Worm (Caenorhabditis elegans) whole organism, young adult: Measurements from ENCODE around the gene R06F6.12.

ENCODE experiments used
- B0261.1 ChIP-seq: sonication (generic microtip); optimal IDR thresholded peaks from 2 replicates; lab custom pipeline; 2016; ENCODE audit warnings: mild to moderate bottlenecking, missing genetic modification characterization, moderate library complexity, missing compliant biosample characterization
- D2030.7 ChIP-seq: fragments of 200-800 bp; sonication (Bioruptor generic); IDR thresholded peaks from 2 replicates; pipeline ENCODE4 v1.3.6; 2022; ENCODE audit warnings: missing genetic modification reagents, missing genetic modification characterization, missing compliant biosample characterization
- K12H6.12 ChIP-seq: fragments of 200-800 bp; sonication (Bioruptor generic); optimal IDR thresholded peaks from 2 replicates; lab custom pipeline; 2018; ENCODE audit warnings: mild to moderate bottlenecking, missing genetic modification characterization, missing compliant biosample characterization
- T07F8.4 ChIP-seq: sonication (generic microtip); optimal IDR thresholded peaks from 2 replicates; lab custom pipeline; 2016; ENCODE audit warnings: mild to moderate bottlenecking, missing genetic modification characterization, moderate library complexity, missing compliant biosample characterization
- T26A5.8 ChIP-seq: sonication (generic microtip); optimal IDR thresholded peaks from 2 replicates; lab custom pipeline; 2016; ENCODE audit warnings: missing genetic modification characterization, missing compliant biosample characterization
- Y53G8AR.9 ChIP-seq: fragments of 200-800 bp; sonication (Bioruptor generic); conservative IDR thresholded peaks from 2 replicates; pipeline ENCODE4 v1.3.6; 2022; ENCODE audit warnings: missing genetic modification reagents, missing genetic modification characterization, missing compliant biosample characterization
- ZK185.1 ChIP-seq: sonication (generic microtip); optimal IDR thresholded peaks from 2 replicates; lab custom pipeline; 2016; ENCODE audit warnings: mild to moderate bottlenecking, missing genetic modification characterization, missing compliant biosample characterization; ENCODE audit not compliant: poor library complexity, severe bottlenecking
- akir-1 ChIP-seq: fragments of 200-800 bp; sonication (Bioruptor generic); optimal IDR thresholded peaks from 2 replicates; lab custom pipeline; 2018; ENCODE audit warnings: mild to moderate bottlenecking, missing genetic modification characterization, moderate library complexity, missing compliant biosample characterization
- ama-1 ChIP-seq, 3 experiments: fragments of 150-350 bp in 1 of 3; sonication (generic microtip) in 2 of 3; optimal IDR thresholded peaks; 2 replicates each; lab custom pipeline; 2014 to 2018; ENCODE audit warnings: missing biosample characterization in 2 of 3, missing genetic modification characterization in 2 of 3, missing genetic modification reagents in 2 of 3
- athp-1 ChIP-seq: sonication (generic microtip); optimal IDR thresholded peaks from 2 replicates; lab custom pipeline; 2017; ENCODE audit warnings: mild to moderate bottlenecking, missing genetic modification characterization, missing compliant biosample characterization
- attf-5 ChIP-seq: fragments of 200-800 bp; sonication (Bioruptor generic); optimal IDR thresholded peaks from 2 replicates; lab custom pipeline; 2018; ENCODE audit warnings: mild to moderate bottlenecking, missing genetic modification characterization, missing compliant biosample characterization
- bed-1 ChIP-seq: fragments of 200-800 bp; sonication (Bioruptor generic); IDR thresholded peaks from 2 replicates; pipeline ENCODE4 v1.3.6; 2022; ENCODE audit warnings: missing genetic modification reagents, missing genetic modification characterization, missing compliant biosample characterization
- ceh-58 ChIP-seq: fragments of 200-800 bp; sonication (Bioruptor generic); IDR thresholded peaks from 2 replicates; pipeline ENCODE4 v1.3.6; 2022; ENCODE audit warnings: missing genetic modification characterization, missing compliant biosample characterization
- ceh-79 ChIP-seq: sonication (generic microtip); optimal IDR thresholded peaks from 2 replicates; lab custom pipeline; 2017; ENCODE audit warnings: mild to moderate bottlenecking, missing genetic modification characterization, missing compliant biosample characterization
- dpl-1 ChIP-seq: fragments of 150-350 bp; optimal IDR thresholded peaks from 2 replicates; lab custom pipeline; 2014; ENCODE audit warnings: missing biosample characterization, missing genetic modification reagents, missing genetic modification characterization
- efl-1 ChIP-seq: fragments of 150-350 bp; optimal IDR thresholded peaks from 2 replicates; lab custom pipeline; 2014; ENCODE audit warnings: missing biosample characterization, missing genetic modification reagents, missing genetic modification characterization
- egl-18 ChIP-seq: fragments of 200-800 bp; sonication (Bioruptor generic); IDR thresholded peaks from 2 replicates; pipeline ENCODE4 v1.3.6; 2022; ENCODE audit warnings: missing genetic modification reagents, missing genetic modification characterization, missing compliant biosample characterization
- hmg-1.2 ChIP-seq: fragments of 200-800 bp; sonication (Bioruptor generic); IDR thresholded peaks from 2 replicates; pipeline ENCODE4 v1.3.6; 2022; ENCODE audit warnings: missing genetic modification reagents, missing genetic modification characterization, missing compliant biosample characterization
- hmg-20 ChIP-seq: fragments of 200-800 bp; sonication (Bioruptor generic); IDR thresholded peaks from 2 replicates; pipeline ENCODE4 v1.3.6; 2022; ENCODE audit warnings: missing genetic modification reagents, missing genetic modification characterization, missing compliant biosample characterization
- mes-4 ChIP-seq: sonication (generic microtip); optimal IDR thresholded peaks from 2 replicates; lab custom pipeline; 2016; ENCODE audit warnings: missing genotype, missing genetic modification characterization, missing compliant biosample characterization
- mxl-1 ChIP-seq: sonication (generic microtip); optimal IDR thresholded peaks from 2 replicates; lab custom pipeline; 2016; ENCODE audit warnings: missing genetic modification characterization, missing compliant biosample characterization
- nfyb-1 ChIP-seq: fragments of 200-800 bp; sonication (Bioruptor generic); IDR thresholded peaks from 2 replicates; pipeline ENCODE4 v1.3.6; 2022; ENCODE audit warnings: missing genetic modification reagents, missing genetic modification characterization, missing compliant biosample characterization
- nhr-120 ChIP-seq: fragments of 200-800 bp; sonication (Bioruptor generic); IDR thresholded peaks from 2 replicates; pipeline ENCODE4 v1.3.6; 2022; ENCODE audit warnings: missing genetic modification characterization, missing compliant biosample characterization
- nhr-179 ChIP-seq: sonication (generic microtip); optimal IDR thresholded peaks from 2 replicates; lab custom pipeline; 2016; ENCODE audit warnings: mild to moderate bottlenecking, missing genetic modification characterization, missing compliant biosample characterization
- pbrm-1 ChIP-seq: fragments of 200-800 bp; sonication (Bioruptor generic); IDR thresholded peaks from 2 replicates; pipeline ENCODE4 v1.3.6; 2022; ENCODE audit warnings: missing genetic modification reagents, missing genetic modification characterization, missing compliant biosample characterization
- pha-4 ChIP-seq: fragments of 150-350 bp; sonication (generic microtip); optimal IDR thresholded peaks from 2 replicates; lab custom pipeline; 2014; ENCODE audit warnings: missing biosample characterization, missing genetic modification reagents, missing genetic modification characterization
- repo-1 ChIP-seq: sonication (generic microtip); optimal IDR thresholded peaks from 2 replicates; lab custom pipeline; 2017; ENCODE audit warnings: mild to moderate bottlenecking, missing genetic modification characterization, missing compliant biosample characterization
- snpc-1.1 ChIP-seq: sonication (generic microtip); optimal IDR thresholded peaks from 2 replicates; lab custom pipeline; 2017; ENCODE audit warnings: missing genetic modification characterization, mild to moderate bottlenecking, missing compliant biosample characterization, antibody characterized with exemption, moderate library complexity, missing genotype, missing genetic modification reagents; ENCODE audit not compliant: insufficient read depth
- snpc-1.3 ChIP-seq: sonication (generic microtip); optimal IDR thresholded peaks from 2 replicates; lab custom pipeline; 2017; ENCODE audit warnings: missing genetic modification characterization, mild to moderate bottlenecking, missing compliant biosample characterization, antibody characterized with exemption, moderate library complexity, missing genotype, missing genetic modification reagents; ENCODE audit not compliant: insufficient read depth
- snpc-4 ChIP-seq, 5 experiments: fragments of 150-350 bp in 1 of 5; sonication (generic microtip) in 4 of 5; optimal IDR thresholded peaks; 2 replicates each; lab custom pipeline; 2014 to 2018; ENCODE audit warnings: missing genetic modification characterization in 5 of 5, missing biosample characterization in 3 of 5, antibody characterized with exemption in 2 of 5, mild to moderate bottlenecking in 2 of 5, missing compliant biosample characterization in 2 of 5, missing genotype in 2 of 5, moderate library complexity in 2 of 5, missing genetic modification reagents in 1 of 5
- sptf-2 ChIP-seq: fragments of 200-800 bp; sonication (Bioruptor generic); optimal IDR thresholded peaks from 2 replicates; lab custom pipeline; 2018; ENCODE audit warnings: mild to moderate bottlenecking, missing genetic modification characterization, missing compliant biosample characterization
- ztf-25 ChIP-seq: fragments of 200-800 bp; sonication (Bioruptor generic); IDR thresholded peaks from 2 replicates; pipeline ENCODE4 v1.3.6; 2022; ENCODE audit warnings: missing genetic modification reagents, missing genetic modification characterization, missing compliant biosample characterization
- ztf-26 ChIP-seq: sonication (generic microtip); optimal IDR thresholded peaks from 2 replicates; lab custom pipeline; 2017; ENCODE audit warnings: missing genetic modification characterization, missing compliant biosample characterization
- ztf-3 ChIP-seq: fragments of 200-800 bp; sonication (Bioruptor generic); optimal IDR thresholded peaks from 2 replicates; lab custom pipeline; 2018; ENCODE audit warnings: mild to moderate bottlenecking, missing genetic modification characterization, missing compliant biosample characterization
- ztf-6 ChIP-seq: fragments of 200-800 bp; sonication (Bioruptor generic); IDR thresholded peaks from 2 replicates; pipeline ENCODE4 v1.3.6; 2022; ENCODE audit warnings: missing genetic modification reagents, missing genetic modification characterization, missing compliant biosample characterization

Gene R06F6.12

ce11 chrII:10849903-10850302 is 26.0 kb upstream of the R06F6.12 start, which contains the start of gene M106.2:
M106.2 (minus strand) TSS chrII:10850003.
- TF ChIP-seq nfyb-1 (GFP tag; lab: Robert Waterston, UW): no peak
- no peak for TF ChIP-seq T26A5.8 (tag; lab: Kevin White, UChicago)
- TF ChIP-seq nhr-120 (GFP tag; lab: Robert Waterston, UW): no peak
- TF ChIP-seq ceh-58 (GFP tag; lab: Robert Waterston, UW): no peak
- no peak for TF ChIP-seq egl-18 (GFP tag; lab: Robert Waterston, UW)
- TF ChIP-seq snpc-1.3 (tag; lab: Kevin White, UChicago): no peak
- no peak for TF ChIP-seq attf-5 (GFP tag; lab: Kevin White, UChicago)
- no peak for TF ChIP-seq pha-4 (tag; lab: Kevin White, UChicago)
- no peak for TF ChIP-seq ztf-6
- TF ChIP-seq mes-4 (tag; lab: Kevin White, UChicago): no peak
- TF ChIP-seq T07F8.4: no peak
- no peak for TF ChIP-seq ztf-3 (GFP tag; lab: Kevin White, UChicago)
- no peak for TF ChIP-seq Y53G8AR.9 (GFP tag; lab: Robert Waterston, UW)
- TF ChIP-seq efl-1 (GFP tag; lab: Kevin White, UChicago): no peak
- TF ChIP-seq repo-1 (tag; lab: Kevin White, UChicago): no peak
- TF ChIP-seq ztf-26 (tag; lab: Kevin White, UChicago): no peak
- no peak for TF ChIP-seq ZK185.1 (tag; lab: Kevin White, UChicago)
- TF ChIP-seq pbrm-1: no peak
- no peak for TF ChIP-seq dpl-1 (GFP tag; lab: Kevin White, UChicago)

ce11 chrII:10847057-10847456 is 23.2 kb upstream of the R06F6.12 start:
- TF ChIP-seq mxl-1 (tag; lab: Kevin White, UChicago) (no peak), hmg-20 (GFP tag; lab: Robert Waterston, UW) (no peak), hmg-1.2 (GFP tag; lab: Robert Waterston, UW) (peak; percentile 52), snpc-4 (GFP tag; optimal IDR thresholded peaks at IDR 0.05; lab: Kevin White, UChicago) (peak; percentile 15), snpc-4 (tag; optimal IDR thresholded peaks at IDR 0.05; lab: Kevin White, UChicago) (peak in 3 of 4 experiments; percentile 17 to 82 (median 72)), snpc-1.1 (tag; lab: Kevin White, UChicago) (peak; percentile 48)

ce11 chrII:10843527-10843926 is 19.6 kb upstream of the R06F6.12 start, which contains the start of gene M106.8:
M106.8 (minus strand) TSS chrII:10843627.
- no peak for TF ChIP-seq akir-1 (GFP tag; lab: Kevin White, UChicago)
- no peak for TF ChIP-seq B0261.1 (tag; lab: Kevin White, UChicago)
- TF ChIP-seq ztf-25 (GFP tag; lab: Robert Waterston, UW): no peak
- no peak for TF ChIP-seq D2030.7
- TF ChIP-seq K12H6.12 (tag; lab: Kevin White, UChicago): no peak
- no peak for TF ChIP-seq sptf-2 (GFP tag; lab: Kevin White, UChicago)
- no peak for TF ChIP-seq bed-1 (GFP tag; lab: Robert Waterston, UW)
- TF ChIP-seq ama-1 (optimal IDR thresholded peaks at IDR 0.05; lab: Kevin White, UChicago): no peak
- no peak for TF ChIP-seq ama-1 (GFP tag; optimal IDR thresholded peaks at IDR 0.05; lab: Kevin White, UChicago)
- no peak for TF ChIP-seq ztf-6
- no peak for TF ChIP-seq egl-18 (GFP tag; lab: Robert Waterston, UW)
- TF ChIP-seq nhr-179: no peak
- no peak for TF ChIP-seq athp-1 (tag; lab: Kevin White, UChicago)
- TF ChIP-seq T26A5.8 (tag; lab: Kevin White, UChicago): no peak
- TF ChIP-seq ceh-79 (tag; lab: Kevin White, UChicago): no peak
